Worm (Caenorhabditis elegans): ENCODE results near the gene par-4.

- TF ChIP-seq pqm-1 (tag; optimal IDR thresholded peaks at IDR 0.05) (no peak), efl-3 (GFP tag; optimal IDR thresholded peaks at IDR 0.05) (no peak), C34B4.2 (tag; optimal IDR thresholded peaks at IDR 0.05) (no peak), nhr-85 (tag) (no peak), elt-2 (tag; optimal IDR thresholded peaks at IDR 0.05) (no peak), snpc-4 (tag; optimal IDR thresholded peaks at IDR 0.05) (no peak), xbp-1 (tag; optimal IDR thresholded peaks at IDR 0.05) (no peak), egl-27 (tag; optimal IDR thresholded peaks at IDR 0.05) (no peak), ceh-90 (tag; optimal IDR thresholded peaks at IDR 0.05) (no peak), alr-1 (tag; optimal IDR thresholded peaks at IDR 0.05; ENCODE audit: borderline replicate concordance) (no peak)
Measured at ce11 chrV:18142549-18142948, 44.1 kb downstream of the par-4 start, which contains the start of gene Y37H2A.13.
